Worm (Caenorhabditis elegans): ENCODE data around the gene ZK105.11.

DNA sequence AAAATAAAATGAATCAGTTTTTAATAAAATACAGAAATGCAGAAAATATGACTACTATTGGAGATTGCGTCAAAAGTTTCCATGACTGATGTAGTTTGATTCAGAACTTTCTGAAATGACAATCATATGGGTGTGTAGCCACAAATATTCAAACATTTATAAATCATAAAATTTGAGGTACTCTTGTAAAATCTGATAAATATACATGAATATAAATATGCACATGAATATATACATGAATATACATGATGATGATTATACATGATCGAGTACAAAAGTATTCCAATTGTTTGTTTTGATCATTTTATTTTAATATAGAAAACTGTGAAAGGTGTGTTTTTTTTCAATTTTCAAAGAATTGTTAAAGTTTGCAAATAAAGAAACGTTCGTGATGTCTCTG is 46.1 kb upstream of the ZK105.11 start, which contains the start of gene T05B11.4:
- no peak for TF ChIP-seq ceh-82 (tag; optimal IDR thresholded peaks at IDR 0.05)
- TF ChIP-seq elt-3 (tag; optimal IDR thresholded peaks at IDR 0.05), result no peak
- no peak for TF ChIP-seq aly-2 (tag; optimal IDR thresholded peaks at IDR 0.05)
- no peak for TF ChIP-seq nhr-10 (tag; optimal IDR thresholded peaks at IDR 0.05)
- TF ChIP-seq ztf-4 (tag; optimal IDR thresholded peaks at IDR 0.05), result no peak
- no peak for TF ChIP-seq elt-1 (tag; optimal IDR thresholded peaks at IDR 0.05)
- no peak for TF ChIP-seq snpc-4 (tag; optimal IDR thresholded peaks at IDR 0.05)
- no peak for TF ChIP-seq egl-27 (tag; optimal IDR thresholded peaks at IDR 0.05)
- TF ChIP-seq nhr-77 (tag; optimal IDR thresholded peaks at IDR 0.05), result no peak
- no peak for TF ChIP-seq unc-62 (GFP tag; optimal IDR thresholded peaks at IDR 0.05)
- no peak for TF ChIP-seq alr-1 (tag; optimal IDR thresholded peaks at IDR 0.05)
- no peak for TF ChIP-seq nhr-237 (tag; optimal IDR thresholded peaks at IDR 0.05)
- TF ChIP-seq mab-5 (tag; optimal IDR thresholded peaks at IDR 0.05), result no peak

Measured in whole organism, L2 larva.